Worm (Caenorhabditis elegans): ENCODE measurements around the gene str-84.

Gene str-84

ce11 chrV:8949873-8950272 lies 30.9 kb downstream of the str-84 start:
- TF ChIP-seq ceh-18 (tag; optimal IDR thresholded peaks at IDR 0.05), result no peak
- no peak for TF ChIP-seq ahr-1 (tag; optimal IDR thresholded peaks at IDR 0.05)
- no peak for TF ChIP-seq ztf-16 (tag; optimal IDR thresholded peaks at IDR 0.05)
- TF ChIP-seq fkh-6 (tag; optimal IDR thresholded peaks at IDR 0.05), result no peak
- no peak for TF ChIP-seq F13H6.1 (tag; optimal IDR thresholded peaks at IDR 0.05)
- TF ChIP-seq pros-1 (tag; optimal IDR thresholded peaks at IDR 0.05), result no peak
- TF ChIP-seq madf-2 (tag; optimal IDR thresholded peaks at IDR 0.05), result no peak
- no peak for TF ChIP-seq C08G9.2 (tag; optimal IDR thresholded peaks at IDR 0.05)
- no peak for TF ChIP-seq ttx-3 (tag; optimal IDR thresholded peaks at IDR 0.05)
- TF ChIP-seq unc-86 (tag; optimal IDR thresholded peaks at IDR 0.05), result no peak
- no peak for TF ChIP-seq hlh-30 (tag; optimal IDR thresholded peaks at IDR 0.05; ENCODE audit: insufficient read depth)
- TF ChIP-seq ets-4 (tag; optimal IDR thresholded peaks at IDR 0.05), result no peak
- no peak for TF ChIP-seq K02D7.2 (tag; optimal IDR thresholded peaks at IDR 0.05)
- no peak for TF ChIP-seq pat-9 (tag; optimal IDR thresholded peaks at IDR 0.05)
- TF ChIP-seq fkh-10 (GFP tag; optimal IDR thresholded peaks at IDR 0.05), result no peak
- TF ChIP-seq ceh-48 (tag; optimal IDR thresholded peaks at IDR 0.05), result no peak
- no peak for TF ChIP-seq gmeb-2 (tag; optimal IDR thresholded peaks at IDR 0.05)
- TF ChIP-seq nfya-1 (tag; optimal IDR thresholded peaks at IDR 0.05), result no peak
- TF ChIP-seq C38D4.7 (GFP tag; optimal IDR thresholded peaks at IDR 0.05), result no peak

- TF ChIP-seq nhr-11 (tag; optimal IDR thresholded peaks at IDR 0.05) (no peak), rnt-1 (tag; optimal IDR thresholded peaks at IDR 0.05) (no peak), eyg-1 (tag; optimal IDR thresholded peaks at IDR 0.05) (no peak), ceh-22 (tag; optimal IDR thresholded peaks at IDR 0.05) (no peak), ceh-18 (tag; optimal IDR thresholded peaks at IDR 0.05) (no peak), nfya-1 (tag; optimal IDR thresholded peaks at IDR 0.05) (no peak), ceh-31 (tag; optimal IDR thresholded peaks at IDR 0.05) (no peak), lim-6 (tag; optimal IDR thresholded peaks at IDR 0.05) (no peak), fax-1 (tag; optimal IDR thresholded peaks at IDR 0.05) (no peak), C08G9.2 (tag; optimal IDR thresholded peaks at IDR 0.05) (no peak), nhr-232 (tag; optimal IDR thresholded peaks at IDR 0.05) (no peak), pag-3 (tag; optimal IDR thresholded peaks at IDR 0.05; ENCODE audit: borderline replicate concordance) (no peak), sdc-2 (tag; optimal IDR thresholded peaks at IDR 0.05) (no peak), ceh-24 (tag; optimal IDR thresholded peaks at IDR 0.05) (no peak), hlh-30 (tag; optimal IDR thresholded peaks at IDR 0.05; ENCODE audit: insufficient read depth) (no peak)
Measured at ce11 chrV:8948996-8949395, 31.7 kb downstream of the str-84 start.

ce11 chrV:8948365-8948764 lies 32.4 kb downstream of the str-84 start:
- TF ChIP-seq pag-3 (tag; optimal IDR thresholded peaks at IDR 0.05; ENCODE audit: borderline replicate concordance) (no peak), fkh-6 (tag; optimal IDR thresholded peaks at IDR 0.05) (no peak), ceh-30 (tag; optimal IDR thresholded peaks at IDR 0.05) (no peak), sdc-2 (tag; optimal IDR thresholded peaks at IDR 0.05) (no peak), T23F11.4 (GFP tag; optimal IDR thresholded peaks at IDR 0.05) (no peak), unc-86 (tag; optimal IDR thresholded peaks at IDR 0.05) (no peak), lim-6 (tag; optimal IDR thresholded peaks at IDR 0.05) (no peak), ceh-19 (GFP tag; optimal IDR thresholded peaks at IDR 0.05) (no peak), ceh-14 (tag; optimal IDR thresholded peaks at IDR 0.05) (no peak)

- no peak for TF ChIP-seq pqm-1 (tag; optimal IDR thresholded peaks at IDR 0.05)
- TF ChIP-seq ama-1 (optimal IDR thresholded peaks at IDR 0.05), result no peak
- no peak for TF ChIP-seq hlh-15 (tag; optimal IDR thresholded peaks at IDR 0.05)
- TF ChIP-seq C38D4.7 (GFP tag; optimal IDR thresholded peaks at IDR 0.05), result no peak
- no peak for TF ChIP-seq pha-2 (tag; optimal IDR thresholded peaks at IDR 0.05)
- no peak for TF ChIP-seq eyg-1 (tag; optimal IDR thresholded peaks at IDR 0.05)
- TF ChIP-seq fax-1 (tag; optimal IDR thresholded peaks at IDR 0.05), result no peak
- no peak for TF ChIP-seq ceh-18 (tag; optimal IDR thresholded peaks at IDR 0.05)
- no peak for TF ChIP-seq syd-9 (tag; optimal IDR thresholded peaks at IDR 0.05)
- TF ChIP-seq npax-4 (tag; optimal IDR thresholded peaks at IDR 0.05), result no peak
- TF ChIP-seq mec-3 (tag; optimal IDR thresholded peaks at IDR 0.05; ENCODE audit: borderline replicate concordance), result no peak
- no peak for TF ChIP-seq unc-55 (GFP tag; optimal IDR thresholded peaks at IDR 0.05)
- no peak for TF ChIP-seq ceh-22 (tag; optimal IDR thresholded peaks at IDR 0.05)
- no peak for TF ChIP-seq F13H6.1 (tag; optimal IDR thresholded peaks at IDR 0.05)
Measured at ce11 chrV:8947499-8947898, 33.2 kb downstream of the str-84 start, which contains the start of gene gck-1. gck-1 (plus strand) TSS chrV:8947799.

All from whole organism, late embryonic.